Worm (Caenorhabditis elegans): ENCODE data around the gene mat-2.

ce11 chrII:11161675-11162074, 49.2 kb downstream of the mat-2 start:
- TF ChIP-seq snpc-4 (tag; optimal IDR thresholded peaks at IDR 0.05), result no peak
- TF ChIP-seq sem-2 (GFP tag; optimal IDR thresholded peaks at IDR 0.05), result no peak
- TF ChIP-seq pha-4 (tag; optimal IDR thresholded peaks at IDR 0.05), result no peak
- no peak for TF ChIP-seq mep-1 (tag; optimal IDR thresholded peaks at IDR 0.05)
- no peak for TF ChIP-seq elt-3 (tag; optimal IDR thresholded peaks at IDR 0.05)
- TF ChIP-seq blmp-1 (tag; optimal IDR thresholded peaks at IDR 0.05), result no peak
- TF ChIP-seq nhr-28 (tag; optimal IDR thresholded peaks at IDR 0.05), result no peak
- no peak for TF ChIP-seq lsy-2 (tag; optimal IDR thresholded peaks at IDR 0.05)
- no peak for TF ChIP-seq mls-2 (tag; optimal IDR thresholded peaks at IDR 0.05)
